Fruit fly (Drosophila melanogaster) Kc167 (cell line): ENCODE results near the gene CG18585.
"Not testable (repeated sequence)": the region's sequence is repeated elsewhere in the genome, so short reads cannot be mapped to it uniquely, and the experiment has no call there.

Source experiments
- Myc ChIP-seq: fragments of >200 bp; optimal IDR thresholded peaks from 2 replicates; lab custom pipeline; 2017; ENCODE audit warnings: missing external identifiers
- Sin3A ChIP-seq: fragments of >200 bp; optimal IDR thresholded peaks from 2 replicates; lab custom pipeline; 2018; ENCODE audit warnings: missing external identifiers
- h ChIP-seq: fragments of >200 bp; optimal IDR thresholded peaks from 3 replicates; lab custom pipeline; 2018; ENCODE audit warnings: missing external identifiers
- insv ChIP-seq: fragments of >200 bp; optimal IDR thresholded peaks from 3 replicates; lab custom pipeline; 2018; ENCODE audit warnings: missing external identifiers
- psq ChIP-seq: fragments of >200 bp; optimal IDR thresholded peaks from 2 replicates; lab custom pipeline; 2017; ENCODE audit warnings: missing external identifiers
- ttk ChIP-seq: sonication (Bioruptor generic); optimal IDR thresholded peaks from 2 replicates; lab custom pipeline; 2017; ENCODE audit warnings: missing external identifiers

Gene CG18585

DNA sequence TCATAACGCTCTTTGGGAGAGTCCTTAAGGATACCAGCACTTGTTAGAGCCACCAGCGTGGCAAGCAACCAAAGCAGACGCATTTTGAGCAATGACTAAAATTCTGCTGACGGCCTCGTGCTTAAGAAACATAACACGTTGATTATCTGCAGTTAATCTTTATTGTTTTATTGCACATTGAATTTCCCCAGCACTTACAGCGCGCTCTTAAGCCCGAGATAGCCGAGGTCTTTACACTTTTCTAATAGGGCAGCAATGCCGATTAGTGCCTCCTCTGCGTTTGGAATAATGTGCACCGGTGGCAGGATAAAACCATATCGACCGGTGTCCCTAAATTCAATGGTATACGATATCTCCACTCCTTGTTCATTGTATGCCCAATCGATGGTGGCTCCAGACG lies at the start of gene CG18585:
TSS of gene CG18585 (minus strand) at position 101 of the 400 bp plus-strand sequence.
- no peak for TF ChIP-seq Myc (lab: Kevin White, UChicago)

DNA sequence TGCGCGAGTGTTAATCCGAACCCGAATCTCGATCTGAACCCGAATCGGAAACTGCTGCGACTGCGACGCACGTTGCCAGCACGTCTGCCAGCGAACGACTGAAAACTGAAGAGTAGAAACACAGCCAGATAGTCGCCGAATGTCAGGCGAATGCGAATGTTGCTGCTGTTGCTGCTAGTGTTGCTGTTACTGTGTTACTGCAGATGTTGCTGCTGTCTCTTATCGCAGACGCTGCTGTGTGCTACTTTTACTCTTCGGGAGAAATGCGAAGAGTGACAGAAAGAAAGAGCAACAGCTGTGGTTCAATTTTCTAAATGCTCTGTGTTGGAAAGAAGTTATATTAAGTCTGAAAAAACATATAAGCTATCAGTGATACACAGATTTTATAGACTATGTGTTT lies 47.8 kb upstream of the CG18585 start, which contains the start of gene CG31904:
TSS of gene CG31904 (minus strand) at position 101 of the 400 bp plus-strand sequence.
- TF ChIP-seq h, Sin3A, insv (lab: Kevin White, UChicago): not testable (repeated sequence)

DNA sequence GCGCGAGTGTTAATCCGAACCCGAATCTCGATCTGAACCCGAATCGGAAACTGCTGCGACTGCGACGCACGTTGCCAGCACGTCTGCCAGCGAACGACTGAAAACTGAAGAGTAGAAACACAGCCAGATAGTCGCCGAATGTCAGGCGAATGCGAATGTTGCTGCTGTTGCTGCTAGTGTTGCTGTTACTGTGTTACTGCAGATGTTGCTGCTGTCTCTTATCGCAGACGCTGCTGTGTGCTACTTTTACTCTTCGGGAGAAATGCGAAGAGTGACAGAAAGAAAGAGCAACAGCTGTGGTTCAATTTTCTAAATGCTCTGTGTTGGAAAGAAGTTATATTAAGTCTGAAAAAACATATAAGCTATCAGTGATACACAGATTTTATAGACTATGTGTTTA lies 41.7 kb upstream of the CG18585 start, which contains the start of gene CG13796:
TSS of gene CG13796 (minus strand) at position 101 of the 400 bp plus-strand sequence.
- not testable (repeated sequence) for TF ChIP-seq psq, ttk, insv (lab: Kevin White, UChicago)

DNA sequence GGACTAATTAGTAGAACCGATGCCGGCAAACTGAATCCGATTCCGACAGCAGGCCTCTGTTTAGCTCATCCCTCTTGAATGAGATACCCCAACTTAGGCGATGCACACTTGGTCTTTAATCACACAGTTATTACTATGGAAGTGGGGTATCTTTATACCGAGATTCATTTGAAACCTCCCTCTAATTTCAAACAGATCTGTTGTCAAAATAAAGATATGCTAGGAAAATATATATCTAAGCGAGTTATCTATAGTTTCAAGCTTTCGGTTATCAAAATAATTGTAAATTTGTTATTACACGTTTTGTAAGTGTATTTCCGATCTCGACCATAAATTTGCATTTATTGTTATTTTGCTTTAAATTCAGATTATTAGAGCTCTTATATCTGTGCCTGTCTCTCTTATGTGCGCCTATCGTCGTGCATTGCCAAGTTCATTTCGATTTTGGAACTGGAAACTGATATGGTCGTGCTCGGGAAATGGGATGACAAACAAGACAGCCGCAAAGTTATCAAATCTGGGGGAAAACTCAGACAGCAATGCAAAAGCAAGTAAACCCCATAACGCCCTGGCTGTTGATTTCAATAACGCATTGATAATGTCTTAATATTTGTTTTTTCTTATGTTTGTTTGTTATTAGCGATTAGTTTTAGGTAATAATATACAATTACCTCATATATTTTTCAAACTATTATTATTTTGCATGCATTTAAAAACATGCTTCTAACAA lies 35.6 kb upstream of the CG18585 start, which contains the start of gene CG13795:
TSS of gene CG13795 (minus strand) at position 31 of the 730 bp plus-strand sequence.
- TF ChIP-seq ttk (lab: Kevin White, UChicago) (no peak), Myc (lab: Kevin White, UChicago) (no peak), psq (lab: Kevin White, UChicago) (no peak), Sin3A (lab: Kevin White, UChicago) (no peak), h (lab: Kevin White, UChicago) (no peak), insv (lab: Kevin White, UChicago) (no peak)

DNA sequence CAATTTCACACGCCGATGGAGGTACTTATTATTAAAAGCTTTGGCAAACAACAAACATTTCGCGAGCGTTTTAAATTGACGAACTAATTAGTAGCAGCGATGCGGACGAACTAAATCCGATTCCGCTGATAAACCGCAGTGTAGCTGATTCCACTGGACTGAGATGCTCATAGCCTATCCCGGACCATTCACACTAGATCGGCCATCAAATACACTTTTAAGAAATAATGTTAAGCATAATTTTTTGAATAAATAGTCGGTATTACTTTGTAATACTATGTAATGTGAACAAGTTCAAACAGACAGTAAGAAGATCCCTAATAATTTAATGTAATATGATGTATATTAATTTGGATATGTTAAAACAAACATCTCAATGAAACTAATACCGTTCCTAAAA lies 31.9 kb upstream of the CG18585 start, which contains the start of gene CG13794:
TSS of gene CG13794 (minus strand) at position 101 of the 400 bp plus-strand sequence.
- TF ChIP-seq h (lab: Kevin White, UChicago) (no peak), insv (lab: Kevin White, UChicago) (no peak), ttk (lab: Kevin White, UChicago) (no peak), Sin3A (lab: Kevin White, UChicago) (no peak), Myc (lab: Kevin White, UChicago) (no peak), psq (lab: Kevin White, UChicago) (no peak)

DNA sequence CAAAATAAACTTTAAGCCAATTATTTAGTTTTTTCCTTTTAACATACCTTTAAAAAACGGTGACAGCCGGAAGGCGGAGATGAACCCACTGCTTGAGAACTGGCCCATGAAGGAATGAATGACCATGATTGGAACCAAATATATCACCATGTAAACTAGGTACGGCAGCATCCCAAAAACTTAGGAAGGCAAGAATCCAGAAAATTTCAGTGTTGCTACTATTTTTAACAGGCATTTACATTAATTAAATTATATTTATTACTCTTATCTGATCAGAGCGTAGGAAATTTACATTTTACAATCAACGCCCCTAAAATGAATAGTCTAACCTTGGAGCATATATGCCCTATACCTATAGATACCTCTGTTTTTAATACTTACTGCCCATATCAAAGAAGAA lies 31.2 kb upstream of the CG18585 start:
- TF ChIP-seq ttk (lab: Kevin White, UChicago) (no peak), insv (lab: Kevin White, UChicago) (no peak), h (lab: Kevin White, UChicago) (no peak), Myc (lab: Kevin White, UChicago) (no peak), psq (lab: Kevin White, UChicago) (no peak), Sin3A (lab: Kevin White, UChicago) (no peak)

DNA sequence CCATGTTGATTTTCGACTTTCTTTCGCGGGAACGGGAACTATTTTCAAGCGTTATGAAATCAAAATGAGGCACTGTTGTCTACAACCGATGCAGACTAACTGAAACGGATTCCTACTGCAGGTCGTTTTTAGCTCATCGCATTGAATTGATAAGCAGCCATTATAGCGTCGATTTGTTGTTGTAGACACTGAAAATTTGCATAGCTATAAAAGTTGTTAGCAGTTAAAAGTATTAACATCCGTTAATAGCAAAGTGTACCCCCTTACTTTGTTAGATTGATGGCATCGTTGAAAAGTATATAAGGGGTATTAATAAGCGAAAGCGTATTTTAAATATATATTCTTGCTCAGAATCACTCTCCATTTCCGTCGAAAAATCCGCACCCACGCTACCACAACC lies 28.5 kb upstream of the CG18585 start, which contains the start of gene CG13793:
TSS of gene CG13793 (minus strand) at position 101 of the 400 bp plus-strand sequence.
- TF ChIP-seq psq (lab: Kevin White, UChicago): no peak
- TF ChIP-seq Sin3A (lab: Kevin White, UChicago): no peak
- no peak for TF ChIP-seq Myc (lab: Kevin White, UChicago)
- TF ChIP-seq h (lab: Kevin White, UChicago): no peak
- no peak for TF ChIP-seq insv (lab: Kevin White, UChicago)
- TF ChIP-seq ttk (lab: Kevin White, UChicago): no peak

DNA sequence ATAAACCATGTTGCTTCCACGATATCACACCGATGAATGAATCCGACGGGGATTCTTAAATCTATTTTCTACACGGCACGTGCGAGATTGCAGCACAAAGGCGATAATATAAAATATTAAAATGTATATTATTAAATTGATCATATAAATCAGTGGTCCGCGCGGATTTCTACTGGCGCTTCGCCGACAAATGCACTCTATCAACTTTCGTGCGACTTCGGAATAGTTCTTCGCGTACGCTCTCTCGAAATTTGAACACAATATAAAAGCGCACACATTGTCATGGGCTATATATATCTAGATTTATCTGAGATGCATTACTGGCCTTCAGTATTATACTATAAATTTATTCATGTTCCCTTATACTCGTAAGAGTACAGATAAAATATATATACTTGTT lies 25.7 kb upstream of the CG18585 start, which contains the start of gene CG33296:
TSS of gene CG33296 (minus strand) at position 101 of the 400 bp plus-strand sequence.
- TF ChIP-seq insv (lab: Kevin White, UChicago) (no peak), psq (lab: Kevin White, UChicago) (no peak), Sin3A (lab: Kevin White, UChicago) (no peak), Myc (lab: Kevin White, UChicago) (no peak), h (lab: Kevin White, UChicago) (no peak), ttk (lab: Kevin White, UChicago) (no peak)

DNA sequence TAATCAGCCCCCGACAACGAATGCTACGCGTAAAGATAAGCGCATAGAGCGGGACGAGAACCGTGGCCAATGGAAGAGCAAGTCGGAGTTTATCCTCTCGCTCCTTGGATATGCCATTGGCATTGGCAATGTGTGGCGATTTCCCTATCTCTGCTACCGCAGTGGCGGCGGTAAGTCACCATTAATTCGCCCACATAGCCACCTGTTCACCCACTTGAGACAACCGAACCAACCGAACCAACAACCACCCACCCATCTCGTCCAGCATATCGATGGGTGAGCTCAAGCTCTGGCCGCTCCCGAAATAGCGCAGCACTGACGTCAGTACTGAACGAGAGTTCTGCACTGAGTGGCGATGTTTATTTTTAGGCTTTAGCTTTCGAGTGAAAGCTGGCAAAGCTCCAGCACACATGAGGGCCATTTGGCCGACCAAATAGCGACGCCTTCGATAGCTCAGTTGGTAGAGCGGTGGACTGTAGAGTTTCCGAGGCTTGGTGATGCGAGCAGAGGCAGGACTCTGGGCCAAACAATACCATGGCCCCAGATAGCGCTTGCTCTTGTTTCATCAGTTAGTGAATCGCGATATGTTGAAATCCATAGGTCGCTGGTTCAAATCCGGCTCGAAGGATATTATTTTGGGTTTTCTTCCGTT lies 20.3 kb upstream of the CG18585 start:
- TF ChIP-seq h (lab: Kevin White, UChicago) (no peak), Sin3A (lab: Kevin White, UChicago) (no peak), insv (lab: Kevin White, UChicago) (no peak), ttk (lab: Kevin White, UChicago) (no peak), psq (lab: Kevin White, UChicago) (no peak), Myc (lab: Kevin White, UChicago) (no peak)

DNA sequence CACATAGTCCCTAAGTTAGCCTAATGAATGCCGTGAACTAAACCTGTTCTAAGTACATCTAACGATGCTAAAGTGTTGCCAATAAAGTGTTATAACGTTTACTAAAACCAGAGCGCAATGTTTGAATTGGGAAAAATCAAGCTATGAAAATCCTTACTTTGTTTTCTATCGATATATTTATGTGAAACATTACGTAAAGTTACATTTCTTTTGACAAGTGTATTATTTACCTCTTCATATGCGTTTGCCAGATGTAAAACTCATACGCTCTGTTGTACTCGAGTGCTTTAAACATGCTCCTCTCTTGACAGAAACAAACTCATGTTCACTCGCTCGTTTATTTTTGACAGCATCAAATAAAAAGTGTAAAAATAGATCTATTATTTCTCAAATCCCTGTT lies 19.7 kb upstream of the CG18585 start, which contains the start of gene Ntl:
TSS of gene Ntl (plus strand) at position 301 of the 400 bp plus-strand sequence.
- TF ChIP-seq h (lab: Kevin White, UChicago) (no peak), ttk (lab: Kevin White, UChicago) (no peak), Sin3A (lab: Kevin White, UChicago) (no peak), Myc (lab: Kevin White, UChicago) (no peak), insv (lab: Kevin White, UChicago) (no peak), psq (lab: Kevin White, UChicago) (no peak)

DNA sequence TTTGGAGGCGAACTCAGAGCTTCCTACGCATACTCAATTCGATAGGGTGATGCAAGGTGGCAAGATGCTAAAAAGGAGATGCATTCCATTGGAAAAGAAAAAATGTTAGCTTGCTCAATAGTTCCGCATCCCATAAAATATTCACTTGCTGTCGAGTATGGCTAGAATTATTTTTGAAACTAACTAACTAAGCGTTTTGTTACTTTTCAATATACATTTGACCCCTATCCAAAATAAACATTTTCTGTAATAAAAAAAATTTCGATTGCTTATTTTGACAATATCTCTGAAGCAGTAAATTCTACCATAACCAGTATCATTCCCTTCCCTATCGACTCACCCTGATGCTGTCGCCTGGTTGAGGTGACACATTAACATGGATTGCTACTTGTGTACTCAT lies 12.7 kb upstream of the CG18585 start:
- TF ChIP-seq Myc (lab: Kevin White, UChicago): no peak
- no peak for TF ChIP-seq ttk (lab: Kevin White, UChicago)
- TF ChIP-seq insv (lab: Kevin White, UChicago): no peak
- no peak for TF ChIP-seq psq (lab: Kevin White, UChicago)
- no peak for TF ChIP-seq h (lab: Kevin White, UChicago)
- TF ChIP-seq Sin3A (lab: Kevin White, UChicago): no peak
